Worm (Caenorhabditis elegans): ENCODE results near the gene lbp-1.

ce11 chrX:3228701-3229100 is 30.2 kb upstream of the lbp-1 start:
- TF ChIP-seq ctbp-1 (GFP tag; IDR thresholded peaks at IDR 0.05) (no peak), zag-1 (tag; optimal IDR thresholded peaks at IDR 0.05) (no peak), mep-1 (tag; optimal IDR thresholded peaks at IDR 0.05) (no peak), snpc-4 (tag; optimal IDR thresholded peaks at IDR 0.05) (no peak), T26A8.4 (GFP tag; IDR thresholded peaks at IDR 0.05) (no peak), ceh-28 (tag; optimal IDR thresholded peaks at IDR 0.05) (no peak), egl-27 (tag; optimal IDR thresholded peaks at IDR 0.05) (no peak), fos-1 (tag; optimal IDR thresholded peaks at IDR 0.05) (no peak), pqm-1 (tag; optimal IDR thresholded peaks at IDR 0.05) (no peak), nhr-237 (tag; optimal IDR thresholded peaks at IDR 0.05) (no peak), gei-8 (GFP tag; optimal IDR thresholded peaks at IDR 0.05) (no peak)
